Worm (Caenorhabditis elegans) whole organism, young adult: Measurements from ENCODE around the gene C33D3.5.

ENCODE experiments used
- C17E4.6 ChIP-seq: fragments of 200-800 bp; sonication (Bioruptor generic); IDR thresholded peaks from 2 replicates; pipeline ENCODE4 v1.3.6; 2022; ENCODE audit warnings: missing genetic modification reagents, missing genetic modification characterization, missing compliant biosample characterization
- F22D6.2 ChIP-seq: sonication (generic microtip); optimal IDR thresholded peaks from 2 replicates; lab custom pipeline; 2016; ENCODE audit warnings: mild to moderate bottlenecking, missing genetic modification characterization, missing compliant biosample characterization
- F52B5.7 ChIP-seq: sonication (generic microtip); optimal IDR thresholded peaks from 2 replicates; lab custom pipeline; 2016; ENCODE audit warnings: mild to moderate bottlenecking, missing genetic modification characterization, missing compliant biosample characterization
- F57A8.1 ChIP-seq: fragments of 200-800 bp; sonication (Bioruptor generic); optimal IDR thresholded peaks from 2 replicates; lab custom pipeline; 2018; ENCODE audit warnings: mild to moderate bottlenecking, missing genetic modification characterization, moderate library complexity, missing compliant biosample characterization
- K11D2.4 ChIP-seq: fragments of 200-800 bp; sonication (Bioruptor generic); IDR thresholded peaks from 2 replicates; pipeline ENCODE4 v1.3.6; 2022; ENCODE audit warnings: missing genetic modification reagents, missing genetic modification characterization, missing compliant biosample characterization
- T07F8.4 ChIP-seq: sonication (generic microtip); optimal IDR thresholded peaks from 2 replicates; lab custom pipeline; 2016; ENCODE audit warnings: mild to moderate bottlenecking, missing genetic modification characterization, moderate library complexity, missing compliant biosample characterization
- ZK185.1 ChIP-seq: sonication (generic microtip); optimal IDR thresholded peaks from 2 replicates; lab custom pipeline; 2016; ENCODE audit warnings: mild to moderate bottlenecking, missing genetic modification characterization, missing compliant biosample characterization; ENCODE audit not compliant: poor library complexity, severe bottlenecking
- aptf-3 ChIP-seq: fragments of 200-800 bp; sonication (Bioruptor generic); IDR thresholded peaks from 2 replicates; pipeline ENCODE4 v1.3.6; 2022; ENCODE audit warnings: missing genetic modification characterization, missing compliant biosample characterization
- attf-3 ChIP-seq: fragments of 200-800 bp; sonication (Bioruptor generic); conservative IDR thresholded peaks from 2 replicates; pipeline ENCODE4 v1.3.6; 2022; ENCODE audit warnings: missing genetic modification reagents, missing genetic modification characterization, missing compliant biosample characterization
- bed-2 ChIP-seq: fragments of 200-800 bp; sonication (Bioruptor generic); IDR thresholded peaks from 2 replicates; pipeline ENCODE4 v1.3.6; 2022; ENCODE audit warnings: missing genetic modification reagents, missing genetic modification characterization, missing compliant biosample characterization
- ceh-91 ChIP-seq: fragments of 200-800 bp; sonication (Bioruptor generic); IDR thresholded peaks from 2 replicates; pipeline ENCODE4 v1.3.6; 2022; ENCODE audit warnings: missing genetic modification reagents, missing genetic modification characterization, missing compliant biosample characterization
- dpff-1 ChIP-seq: sonication (generic microtip); optimal IDR thresholded peaks from 2 replicates; lab custom pipeline; 2017; ENCODE audit warnings: mild to moderate bottlenecking, missing genetic modification characterization, missing compliant biosample characterization
- dpl-1 ChIP-seq: fragments of 150-350 bp; optimal IDR thresholded peaks from 2 replicates; lab custom pipeline; 2014; ENCODE audit warnings: missing biosample characterization, missing genetic modification reagents, missing genetic modification characterization
- egrh-3 ChIP-seq: fragments of 200-800 bp; sonication (Bioruptor generic); IDR thresholded peaks from 2 replicates; pipeline ENCODE4 v1.3.6; 2022; ENCODE audit warnings: missing genetic modification reagents, missing genetic modification characterization, missing compliant biosample characterization
- ets-4 ChIP-seq: fragments of 200-800 bp; sonication (Bioruptor generic); optimal IDR thresholded peaks from 2 replicates; lab custom pipeline; 2018; ENCODE audit warnings: mild to moderate bottlenecking, missing genetic modification characterization, missing compliant biosample characterization
- hlh-26 ChIP-seq: fragments of 200-800 bp; sonication (Bioruptor generic); conservative IDR thresholded peaks from 2 replicates; pipeline ENCODE4 v1.3.6; 2022; ENCODE audit warnings: missing genetic modification reagents, missing genetic modification characterization, missing compliant biosample characterization
- hsf-1 ChIP-seq: fragments of 200-800 bp; sonication (Bioruptor generic); IDR thresholded peaks from 2 replicates; pipeline ENCODE4 v1.3.6; 2022; ENCODE audit warnings: missing genetic modification reagents, missing genetic modification characterization, missing compliant biosample characterization
- let-607 ChIP-seq, 2 experiments: fragments of 200-800 bp in 1 of 2; sonication (Bioruptor generic) in 1 of 2; sonication (generic microtip) in 1 of 2; optimal IDR thresholded peaks; 2 replicates each; lab custom pipeline; 2016 to 2018; ENCODE audit warnings: mild to moderate bottlenecking in 2 of 2, missing compliant biosample characterization in 2 of 2, missing genetic modification characterization in 2 of 2, moderate library complexity in 2 of 2, missing genotype in 1 of 2
- lin-26 ChIP-seq: fragments of 200-800 bp; sonication (Bioruptor generic); IDR thresholded peaks from 2 replicates; pipeline ENCODE4 v1.3.6; 2022; ENCODE audit warnings: missing genetic modification reagents, missing genetic modification characterization, missing compliant biosample characterization
- lir-1 ChIP-seq: fragments of 200-800 bp; sonication (Bioruptor generic); conservative IDR thresholded peaks from 2 replicates; pipeline ENCODE4 v1.3.6; 2022; ENCODE audit warnings: missing genetic modification reagents, missing genetic modification characterization, missing compliant biosample characterization
- lsl-1 ChIP-seq: fragments of 200-800 bp; sonication (Bioruptor generic); optimal IDR thresholded peaks from 2 replicates; lab custom pipeline; 2018; ENCODE audit warnings: mild to moderate bottlenecking, missing genetic modification characterization, moderate library complexity, missing compliant biosample characterization
- madf-10 ChIP-seq: sonication (generic microtip); optimal IDR thresholded peaks from 2 replicates; lab custom pipeline; 2016; ENCODE audit warnings: mild to moderate bottlenecking, missing genetic modification characterization, missing compliant biosample characterization
- madf-3 ChIP-seq: fragments of 200-800 bp; sonication (Bioruptor generic); IDR thresholded peaks from 2 replicates; pipeline ENCODE4 v1.3.6; 2022; ENCODE audit warnings: missing genetic modification reagents, missing genetic modification characterization, missing compliant biosample characterization
- madf-6 ChIP-seq: fragments of 200-800 bp; sonication (Bioruptor generic); IDR thresholded peaks from 2 replicates; pipeline ENCODE4 v1.3.6; 2022; ENCODE audit warnings: missing genetic modification reagents, missing genetic modification characterization, missing compliant biosample characterization
- madf-8 ChIP-seq: fragments of 200-800 bp; sonication (Bioruptor generic); conservative IDR thresholded peaks from 2 replicates; pipeline ENCODE4 v1.3.6; 2022; ENCODE audit warnings: missing genetic modification reagents, missing genetic modification characterization, missing compliant biosample characterization
- mxl-1 ChIP-seq: sonication (generic microtip); optimal IDR thresholded peaks from 2 replicates; lab custom pipeline; 2016; ENCODE audit warnings: missing genetic modification characterization, missing compliant biosample characterization
- nfya-1 ChIP-seq: sonication (generic microtip); optimal IDR thresholded peaks from 2 replicates; lab custom pipeline; 2017; ENCODE audit warnings: antibody characterized with exemption, missing compliant biosample characterization, missing genetic modification characterization, borderline replicate concordance; ENCODE audit not compliant: insufficient read depth
- nfyb-1 ChIP-seq: fragments of 200-800 bp; sonication (Bioruptor generic); IDR thresholded peaks from 2 replicates; pipeline ENCODE4 v1.3.6; 2022; ENCODE audit warnings: missing genetic modification reagents, missing genetic modification characterization, missing compliant biosample characterization
- nhr-90 ChIP-seq: sonication (generic microtip); optimal IDR thresholded peaks from 2 replicates; lab custom pipeline; 2016; ENCODE audit warnings: missing genotype, mild to moderate bottlenecking, missing genetic modification characterization, missing compliant biosample characterization
- sea-2 ChIP-seq: fragments of 200-800 bp; sonication (Bioruptor generic); IDR thresholded peaks from 2 replicates; pipeline ENCODE4 v1.3.6; 2022; ENCODE audit warnings: missing genetic modification characterization, missing compliant biosample characterization
- snpc-1.3 ChIP-seq: sonication (generic microtip); optimal IDR thresholded peaks from 2 replicates; lab custom pipeline; 2017; ENCODE audit warnings: missing genetic modification characterization, mild to moderate bottlenecking, missing compliant biosample characterization, antibody characterized with exemption, moderate library complexity, missing genotype, missing genetic modification reagents; ENCODE audit not compliant: insufficient read depth
- snpc-3.4 ChIP-seq: sonication (generic microtip); optimal IDR thresholded peaks from 2 replicates; lab custom pipeline; 2017; ENCODE audit warnings: missing genetic modification characterization, mild to moderate bottlenecking, missing compliant biosample characterization, antibody characterized with exemption, moderate library complexity, missing genotype, missing genetic modification reagents
- somi-1 ChIP-seq: fragments of 200-800 bp; sonication (Bioruptor generic); optimal IDR thresholded peaks from 2 replicates; lab custom pipeline; 2018; ENCODE audit warnings: mild to moderate bottlenecking, missing genetic modification characterization, missing compliant biosample characterization
- tbx-9 ChIP-seq: sonication (generic microtip); optimal IDR thresholded peaks from 2 replicates; lab custom pipeline; 2016; ENCODE audit warnings: borderline replicate concordance, missing genetic modification characterization, inconsistent platforms, missing compliant biosample characterization
- xnd-1 ChIP-seq: sonication (generic microtip); optimal IDR thresholded peaks from 2 replicates; lab custom pipeline; 2016; ENCODE audit warnings: missing genotype, missing genetic modification reagents, missing genetic modification characterization, missing compliant biosample characterization
- zim-3 ChIP-seq: sonication (generic microtip); optimal IDR thresholded peaks from 2 replicates; lab custom pipeline; 2017; ENCODE audit warnings: mild to moderate bottlenecking, missing genetic modification characterization, moderate library complexity, missing compliant biosample characterization
- ztf-22 ChIP-seq: fragments of 200-800 bp; sonication (Bioruptor generic); optimal IDR thresholded peaks from 2 replicates; lab custom pipeline; 2018; ENCODE audit warnings: mild to moderate bottlenecking, missing genetic modification characterization, moderate library complexity, missing compliant biosample characterization
- ztf-25 ChIP-seq: fragments of 200-800 bp; sonication (Bioruptor generic); IDR thresholded peaks from 2 replicates; pipeline ENCODE4 v1.3.6; 2022; ENCODE audit warnings: missing genetic modification reagents, missing genetic modification characterization, missing compliant biosample characterization
- ztf-26 ChIP-seq: sonication (generic microtip); optimal IDR thresholded peaks from 2 replicates; lab custom pipeline; 2017; ENCODE audit warnings: missing genetic modification characterization, missing compliant biosample characterization

The C33D3.5 gene

DNA sequence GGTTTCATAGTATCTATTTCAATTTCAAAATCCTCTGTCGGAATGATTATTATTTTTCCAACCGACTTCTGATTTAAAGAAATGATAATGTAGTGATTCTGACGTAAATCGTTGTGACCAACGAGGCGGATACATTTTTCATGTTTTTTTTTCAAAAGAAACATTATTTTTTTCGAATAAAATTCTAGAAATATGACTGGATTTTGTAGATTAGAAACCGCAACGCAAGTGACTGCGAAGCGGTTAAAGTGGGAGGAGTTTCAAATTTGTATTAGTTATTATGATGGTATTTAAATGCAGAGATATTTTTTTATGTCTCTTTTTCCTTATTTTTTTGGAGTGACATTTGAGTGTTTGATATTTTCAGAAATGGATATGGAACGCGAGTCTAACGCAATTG is 44.2 kb upstream of the C33D3.5 start, which contains the start of gene C39B10.5:
C39B10.5 (plus strand) TSS at position 362 of the 400 bp plus-strand sequence.
- no peak for TF ChIP-seq hsf-1
- TF ChIP-seq F52B5.7 (tag; lab: Kevin White, UChicago) = no peak
- no peak for TF ChIP-seq dpff-1
- no peak for TF ChIP-seq dpl-1
- TF ChIP-seq snpc-3.4 = no peak
- TF ChIP-seq nfyb-1 (GFP tag; lab: Robert Waterston, UW) = no peak
- TF ChIP-seq F22D6.2 (tag; lab: Kevin White, UChicago) = no peak
- no peak for TF ChIP-seq madf-10 (tag; lab: Kevin White, UChicago)

DNA sequence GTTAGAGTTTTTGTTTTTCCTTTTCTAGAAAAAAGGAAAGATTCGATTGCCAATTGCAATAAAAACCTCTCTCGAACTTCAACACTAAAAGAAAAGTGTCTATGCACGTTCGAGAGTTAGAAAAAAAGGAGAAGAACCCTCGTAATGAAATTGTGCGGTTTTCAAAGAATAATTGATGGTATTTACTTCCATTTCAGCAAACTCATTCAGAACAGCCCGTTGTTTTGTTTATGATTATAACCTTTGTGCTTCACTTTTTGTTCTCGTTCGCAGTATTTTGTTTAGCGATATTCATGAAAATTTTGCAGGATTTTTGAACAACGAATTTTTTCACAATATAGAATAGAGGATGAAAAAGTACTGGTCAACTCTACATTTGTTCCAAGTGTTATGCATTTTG is 37.2 kb upstream of the C33D3.5 start, which contains the start of gene lgc-41:
lgc-41 (plus strand) TSS at position 301 of the 400 bp plus-strand sequence.
- TF ChIP-seq sea-2 (GFP tag; lab: Robert Waterston, UW) (no peak), F57A8.1 (GFP tag; lab: Kevin White, UChicago) (no peak), lir-1 (GFP tag; lab: Robert Waterston, UW) (no peak), let-607 (tag; optimal IDR thresholded peaks at IDR 0.05; lab: Kevin White, UChicago) (no peak), madf-3 (GFP tag; lab: Robert Waterston, UW) (no peak), snpc-3.4 (no peak), zim-3 (tag; lab: Kevin White, UChicago) (no peak), ztf-26 (tag; lab: Kevin White, UChicago) (no peak), bed-2 (no peak), lsl-1 (GFP tag; lab: Kevin White, UChicago) (no peak), snpc-1.3 (no peak), C17E4.6 (no peak), somi-1 (GFP tag; lab: Kevin White, UChicago) (no peak), tbx-9 (tag; lab: Kevin White, UChicago) (no peak), madf-6 (no peak), nfya-1 (no peak), attf-3 (GFP tag; lab: Robert Waterston, UW) (no peak), hlh-26 (GFP tag; lab: Robert Waterston, UW) (no peak)
- TF ChIP-seq, all 124 proteins: peak for 0

DNA sequence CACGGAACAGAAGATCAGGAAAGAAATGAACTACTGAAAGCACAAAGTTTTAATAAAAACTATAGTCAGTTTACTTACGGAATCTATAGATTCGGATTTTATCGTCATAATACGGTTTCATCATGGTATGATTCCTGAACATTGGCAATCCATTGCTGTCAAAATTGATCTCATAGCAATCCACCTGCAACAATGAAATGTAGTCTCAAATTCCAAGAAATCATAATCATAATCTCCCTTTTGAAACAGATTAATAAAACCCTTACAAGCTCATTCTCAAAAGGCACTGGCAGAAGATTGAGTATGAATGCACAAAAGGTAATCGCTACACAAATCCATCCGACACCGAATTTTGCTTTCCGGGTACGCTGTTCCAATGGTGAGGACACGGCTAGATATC is 28.8 kb upstream of the C33D3.5 start:
- TF ChIP-seq madf-3 (GFP tag; lab: Robert Waterston, UW) = no peak
- TF ChIP-seq nhr-90 = no peak
- no peak for TF ChIP-seq lin-26 (GFP tag; lab: Robert Waterston, UW)
- no peak for TF ChIP-seq ZK185.1 (tag; lab: Kevin White, UChicago)
- no peak for TF ChIP-seq aptf-3 (GFP tag; lab: Robert Waterston, UW)
- TF ChIP-seq C17E4.6 = no peak
- TF ChIP-seq bed-2 = no peak
- TF ChIP-seq madf-8 = no peak

DNA sequence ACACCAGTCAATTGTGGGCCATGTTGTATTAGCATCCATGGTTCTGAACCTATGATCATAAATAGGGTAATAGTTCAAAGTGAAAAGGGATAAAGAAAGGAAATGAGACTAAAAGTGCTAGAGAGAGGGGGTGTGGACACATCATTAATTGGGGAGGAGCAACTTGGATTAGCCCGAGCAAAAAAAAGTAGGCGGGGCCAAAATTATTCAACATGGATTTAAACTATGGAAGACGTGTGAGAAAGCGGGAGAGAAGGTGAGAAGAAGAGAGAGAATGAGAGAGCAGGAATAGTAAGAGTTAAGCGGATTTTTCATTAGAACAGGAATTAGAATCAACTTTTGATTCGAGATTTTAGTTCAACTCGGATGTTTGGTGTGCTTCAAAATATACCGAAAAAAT is 27.6 kb upstream of the C33D3.5 start, which contains the start of gene C39B10.1:
C39B10.1 (minus strand) TSS at position 101 of the 400 bp plus-strand sequence.
- TF ChIP-seq egrh-3 (no peak), ztf-22 (no peak), F57A8.1 (GFP tag; lab: Kevin White, UChicago) (no peak), xnd-1 (tag; lab: Kevin White, UChicago) (no peak), ztf-25 (GFP tag; lab: Robert Waterston, UW) (no peak), ets-4 (GFP tag; lab: Kevin White, UChicago) (no peak), F52B5.7 (tag; lab: Kevin White, UChicago) (no peak), T07F8.4 (no peak), K11D2.4 (no peak), mxl-1 (tag; lab: Kevin White, UChicago) (no peak), ceh-91 (GFP tag; lab: Robert Waterston, UW) (no peak)
